Worm (Caenorhabditis elegans): Measurements from ENCODE around the gene Y47D7A.2.

The Y47D7A.2 gene

ce11 chrV:4423087-4423486 is 3.0 kb downstream of the Y47D7A.2 start:
- TF ChIP-seq unc-55 (GFP tag; optimal IDR thresholded peaks at IDR 0.05) (no peak), lin-39 (tag; optimal IDR thresholded peaks at IDR 0.05) (no peak), nhr-129 (tag; optimal IDR thresholded peaks at IDR 0.05) (no peak), fos-1 (tag; optimal IDR thresholded peaks at IDR 0.05) (no peak), R02D3.7 (tag; optimal IDR thresholded peaks at IDR 0.05) (no peak), unc-39 (tag; optimal IDR thresholded peaks at IDR 0.05) (no peak), blmp-1 (tag; optimal IDR thresholded peaks at IDR 0.05; ENCODE audit: insufficient read depth) (no peak), ztf-1 (GFP tag; conservative IDR thresholded peaks at IDR 0.05) (no peak), dmd-4 (tag; optimal IDR thresholded peaks at IDR 0.05) (no peak), snpc-4 (tag; optimal IDR thresholded peaks at IDR 0.05) (no peak), lin-11 (tag; optimal IDR thresholded peaks at IDR 0.05) (no peak), gmeb-1 (tag; optimal IDR thresholded peaks at IDR 0.05) (no peak)

ce11 chrV:4423860-4424401 is 3.9 kb downstream of the Y47D7A.2 start, which contains the start of the genes Y47D7A.9 and Y47D7A.19:
Gene Y47D7A.9 (minus strand): TSS chrV:4423960.
Gene Y47D7A.19 (plus strand): TSS chrV:4424351.
- TF ChIP-seq sma-3 (GFP tag; optimal IDR thresholded peaks at IDR 0.05) (no peak), sem-4 (tag; optimal IDR thresholded peaks at IDR 0.05) (no peak), ztf-11 (tag; optimal IDR thresholded peaks at IDR 0.05) (no peak), nhr-12 (tag; optimal IDR thresholded peaks at IDR 0.05) (no peak), aly-2 (tag; optimal IDR thresholded peaks at IDR 0.05) (no peak), sma-9 (GFP tag; optimal IDR thresholded peaks at IDR 0.05) (no peak), sma-9 (tag; optimal IDR thresholded peaks at IDR 0.05) (no peak), C34F6.9 (tag; optimal IDR thresholded peaks at IDR 0.05) (no peak), mdl-1 (tag; optimal IDR thresholded peaks at IDR 0.05) (no peak), peb-1 (tag; optimal IDR thresholded peaks at IDR 0.05) (no peak), ztf-1 (GFP tag; conservative IDR thresholded peaks at IDR 0.05) (no peak), alr-1 (tag; optimal IDR thresholded peaks at IDR 0.05) (no peak), Y55F3AM.14 (GFP tag; optimal IDR thresholded peaks at IDR 0.05) (no peak), mab-5 (tag; optimal IDR thresholded peaks at IDR 0.05) (no peak), nhr-237 (tag; optimal IDR thresholded peaks at IDR 0.05) (no peak), zag-1 (tag; optimal IDR thresholded peaks at IDR 0.05) (no peak)

- TF ChIP-seq mdl-1 (tag; optimal IDR thresholded peaks at IDR 0.05) (no peak), nhr-10 (tag; optimal IDR thresholded peaks at IDR 0.05) (no peak), nhr-237 (tag; optimal IDR thresholded peaks at IDR 0.05) (no peak), ama-1 (optimal IDR thresholded peaks at IDR 0.05) (no peak)
Measured at ce11 chrV:4428202-4428601, 8.1 kb downstream of the Y47D7A.2 start, which contains the start of gene Y47D7A.11. Gene Y47D7A.11 (minus strand): TSS chrV:4428302.

- no peak for TF ChIP-seq nhr-6 (tag; optimal IDR thresholded peaks at IDR 0.05)
- TF ChIP-seq dmd-4 (tag; optimal IDR thresholded peaks at IDR 0.05), result no peak
- TF ChIP-seq nhr-12 (tag; optimal IDR thresholded peaks at IDR 0.05), result no peak
- no peak for TF ChIP-seq unc-55 (GFP tag; optimal IDR thresholded peaks at IDR 0.05)
- no peak for TF ChIP-seq ZK546.5 (tag; optimal IDR thresholded peaks at IDR 0.05)
- no peak for TF ChIP-seq sma-3 (GFP tag; optimal IDR thresholded peaks at IDR 0.05)
- TF ChIP-seq elt-1 (tag; optimal IDR thresholded peaks at IDR 0.05), result no peak
- TF ChIP-seq ztf-1 (GFP tag; conservative IDR thresholded peaks at IDR 0.05), result no peak
- no peak for TF ChIP-seq F13H6.1 (tag; optimal IDR thresholded peaks at IDR 0.05)
- TF ChIP-seq nhr-25 (tag; optimal IDR thresholded peaks at IDR 0.05), result no peak
- TF ChIP-seq nhr-21 (tag; optimal IDR thresholded peaks at IDR 0.05), result no peak
- no peak for TF ChIP-seq lin-39 (tag; optimal IDR thresholded peaks at IDR 0.05)
Measured at ce11 chrV:4429576-4429975, 9.5 kb downstream of the Y47D7A.2 start, which contains the start of gene Y47D7A.12. Gene Y47D7A.12 (minus strand): TSS chrV:4429676.

ce11 chrV:4432783-4433237 is 12.7 kb downstream of the Y47D7A.2 start, which contains the start of gene Y47D7A.15:
Gene Y47D7A.15 (minus strand): TSS chrV:4433187.
- TF ChIP-seq nhr-77 (tag; optimal IDR thresholded peaks at IDR 0.05) (no peak), snpc-4 (tag; optimal IDR thresholded peaks at IDR 0.05) (no peak), lin-39 (tag; optimal IDR thresholded peaks at IDR 0.05) (no peak), alr-1 (tag; optimal IDR thresholded peaks at IDR 0.05) (no peak), peb-1 (tag; optimal IDR thresholded peaks at IDR 0.05) (no peak), unc-55 (GFP tag; optimal IDR thresholded peaks at IDR 0.05) (no peak), nhr-25 (tag; optimal IDR thresholded peaks at IDR 0.05) (no peak), ceh-16 (tag; optimal IDR thresholded peaks at IDR 0.05) (no peak), mbf-1 (tag; optimal IDR thresholded peaks at IDR 0.05) (no peak), ama-1 (optimal IDR thresholded peaks at IDR 0.05) (no peak), ztf-4 (tag; optimal IDR thresholded peaks at IDR 0.05) (no peak), skn-1 (tag; optimal IDR thresholded peaks at IDR 0.05) (no peak), elt-3 (tag; optimal IDR thresholded peaks at IDR 0.05) (no peak), aly-2 (tag; optimal IDR thresholded peaks at IDR 0.05) (no peak), lin-13 (GFP tag; optimal IDR thresholded peaks at IDR 0.05) (no peak)
